Worm (Caenorhabditis elegans) whole organism, L4 larva: ENCODE measurements around the gene F56C4.2.

ENCODE experiments used
- D1046.2 ChIP-seq: fragments of 200-800 bp; sonication (Bioruptor generic); IDR thresholded peaks from 2 replicates; pipeline ENCODE4 v1.3.6; 2022; ENCODE audit warnings: missing genetic modification characterization, missing compliant biosample characterization
- F26F4.8 ChIP-seq: fragments of 200-800 bp; sonication (Bioruptor generic); conservative IDR thresholded peaks from 2 replicates; pipeline ENCODE4 v1.3.6; 2022; ENCODE audit warnings: missing genetic modification characterization, missing compliant biosample characterization
- F44E2.7 ChIP-seq: fragments of 200-800 bp; sonication (Bioruptor generic); IDR thresholded peaks from 2 replicates; pipeline ENCODE4 v2.1.2; 2022; ENCODE audit warnings: missing genetic modification characterization, missing compliant biosample characterization
- T20F7.1 ChIP-seq: fragments of 200-800 bp; sonication (Bioruptor generic); optimal IDR thresholded peaks from 2 replicates; lab custom pipeline; 2018; ENCODE audit warnings: mild to moderate bottlenecking, missing genetic modification characterization, missing compliant biosample characterization
- T26A8.4 ChIP-seq: fragments of 200-800 bp; sonication (Bioruptor generic); IDR thresholded peaks from 2 replicates; pipeline ENCODE4 v1.3.6; 2022; ENCODE audit warnings: missing genetic modification characterization, missing compliant biosample characterization
- Y5F2A.4 ChIP-seq: fragments of 200-800 bp; sonication (Bioruptor generic); optimal IDR thresholded peaks from 2 replicates; lab custom pipeline; 2018; ENCODE audit warnings: mild to moderate bottlenecking, missing genetic modification characterization, missing compliant biosample characterization
- Y75B8A.6 ChIP-seq: fragments of 200-800 bp; sonication (Bioruptor generic); IDR thresholded peaks from 2 replicates; pipeline ENCODE4 v1.3.6; 2022; ENCODE audit warnings: missing genetic modification reagents, missing genetic modification characterization, missing compliant biosample characterization
- aha-1 ChIP-seq: fragments of 150-350 bp; peaks from one replicate; lab custom pipeline; 2014; ENCODE audit warnings: missing biosample characterization, missing genetic modification characterization
- aly-2 ChIP-seq: sonication (generic microtip); optimal IDR thresholded peaks from 2 replicates; lab custom pipeline; 2018; ENCODE audit warnings: missing biosample characterization, missing genetic modification characterization
- ama-1 ChIP-seq: fragments of 150-350 bp; optimal IDR thresholded peaks from 2 replicates; lab custom pipeline; 2014; ENCODE audit warnings: inconsistent platforms, mixed read lengths
- attf-4 ChIP-seq: sonication (generic microtip); optimal IDR thresholded peaks from 3 replicates; lab custom pipeline; 2017; ENCODE audit warnings: missing biosample characterization, missing genetic modification characterization
- ceh-28 ChIP-seq: fragments of 150-350 bp; optimal IDR thresholded peaks from 2 replicates; lab custom pipeline; 2014; ENCODE audit warnings: missing biosample characterization, missing genetic modification reagents, missing genetic modification characterization
- ceh-32 ChIP-seq: sonication (generic microtip); optimal IDR thresholded peaks from 2 replicates; lab custom pipeline; 2016; ENCODE audit warnings: mild to moderate bottlenecking, missing genetic modification characterization, missing compliant biosample characterization; ENCODE audit not compliant: poor library complexity
- ceh-44 ChIP-seq: fragments of 200-800 bp; sonication (Bioruptor generic); IDR thresholded peaks from 2 replicates; pipeline ENCODE4 v1.3.6; 2022; ENCODE audit warnings: missing genetic modification reagents, missing genetic modification characterization, missing compliant biosample characterization
- ceh-62 ChIP-seq: sonication (generic microtip); optimal IDR thresholded peaks from 2 replicates; lab custom pipeline; 2017; ENCODE audit warnings: missing biosample characterization, missing genetic modification characterization
- ces-1 ChIP-seq: fragments of 150-350 bp; sonication (generic microtip); optimal IDR thresholded peaks from 4 replicates; lab custom pipeline; 2014; ENCODE audit warnings: missing biosample characterization, missing genetic modification reagents, missing genetic modification characterization
- cey-2 ChIP-seq: sonication (generic microtip); optimal IDR thresholded peaks from 3 replicates; lab custom pipeline; 2017; ENCODE audit warnings: missing genetic modification characterization, mild to moderate bottlenecking, missing compliant biosample characterization, antibody characterized with exemption, borderline replicate concordance; ENCODE audit not compliant: insufficient read depth
- daf-8 ChIP-seq: fragments of 200-800 bp; sonication (Bioruptor generic); IDR thresholded peaks from 2 replicates; pipeline ENCODE4 v1.3.6; 2022; ENCODE audit warnings: missing genetic modification characterization, missing compliant biosample characterization
- dmd-6 ChIP-seq: fragments of 200-800 bp; sonication (Bioruptor generic); IDR thresholded peaks from 2 replicates; pipeline ENCODE4 v1.3.6; 2022; ENCODE audit warnings: missing genetic modification reagents, missing genetic modification characterization, missing compliant biosample characterization
- egl-43 ChIP-seq: fragments of 200-800 bp; sonication (Bioruptor generic); IDR thresholded peaks from 2 replicates; pipeline ENCODE4 v1.3.6; 2022; ENCODE audit warnings: missing genetic modification reagents, missing genetic modification characterization, missing compliant biosample characterization
- hif-1 ChIP-seq, 2 experiments: sonication (generic microtip); optimal IDR thresholded peaks; 2 replicates each; lab custom pipeline; 2016 to 2017; ENCODE audit warnings: missing compliant biosample characterization in 2 of 2, missing genetic modification characterization in 2 of 2, missing genetic modification reagents in 2 of 2, missing genotype in 2 of 2, mild to moderate bottlenecking in 1 of 2
- hlh-30 ChIP-seq: sonication (generic microtip); optimal IDR thresholded peaks from 2 replicates; lab custom pipeline; 2017; ENCODE audit warnings: antibody characterized with exemption, mild to moderate bottlenecking, missing genetic modification characterization, missing compliant biosample characterization; ENCODE audit not compliant: insufficient read depth
- hmg-1.1 ChIP-seq: fragments of 200-800 bp; sonication (Bioruptor generic); IDR thresholded peaks from 2 replicates; pipeline ENCODE4 v1.3.6; 2022; ENCODE audit warnings: missing genetic modification reagents, missing genetic modification characterization, missing compliant biosample characterization
- lin-1 ChIP-seq: fragments of 200-800 bp; sonication (Bioruptor generic); IDR thresholded peaks from 2 replicates; pipeline ENCODE4 v1.3.6; 2022; ENCODE audit warnings: missing genetic modification reagents, missing genetic modification characterization, missing compliant biosample characterization
- lin-13 ChIP-seq: fragments of 150-350 bp; optimal IDR thresholded peaks from 2 replicates; lab custom pipeline; 2014; ENCODE audit warnings: missing biosample characterization, missing genetic modification reagents, missing genetic modification characterization
- lin-29 ChIP-seq: fragments of 200-800 bp; sonication (Bioruptor generic); IDR thresholded peaks from 2 replicates; pipeline ENCODE4 v1.3.6; 2022; ENCODE audit warnings: missing genetic modification reagents, missing genetic modification characterization, missing compliant biosample characterization
- lir-3 ChIP-seq: sonication (generic microtip); optimal IDR thresholded peaks from 2 replicates; lab custom pipeline; 2016; ENCODE audit warnings: mild to moderate bottlenecking, missing genetic modification characterization, missing compliant biosample characterization
- madf-5 ChIP-seq, 2 experiments: fragments of 200-800 bp; sonication (Bioruptor generic); IDR thresholded peaks; 2 replicates each; pipeline ENCODE4 v1.3.6; 2022; ENCODE audit warnings: missing compliant biosample characterization in 2 of 2, missing genetic modification characterization in 2 of 2
- madf-9 ChIP-seq: fragments of 200-800 bp; sonication (Bioruptor generic); conservative IDR thresholded peaks from 2 replicates; pipeline ENCODE4 v1.3.6; 2022; ENCODE audit warnings: missing genetic modification reagents, missing genetic modification characterization, missing compliant biosample characterization
- mdt-29 ChIP-seq: fragments of 200-800 bp; sonication (Bioruptor generic); IDR thresholded peaks from 2 replicates; pipeline ENCODE4 v1.3.6; 2022; ENCODE audit warnings: missing genetic modification reagents, missing genetic modification characterization, missing compliant biosample characterization
- mxl-2 ChIP-seq: fragments of 200-800 bp; sonication (Bioruptor generic); conservative IDR thresholded peaks from 2 replicates; pipeline ENCODE4 v1.3.6; 2022; ENCODE audit warnings: missing genetic modification reagents, missing genetic modification characterization, missing compliant biosample characterization
- nhr-102 ChIP-seq: sonication (generic microtip); optimal IDR thresholded peaks from 2 replicates; lab custom pipeline; 2016; ENCODE audit warnings: mild to moderate bottlenecking, missing genetic modification characterization, moderate library complexity, missing compliant biosample characterization
- nhr-11 ChIP-seq: fragments of 150-350 bp; optimal IDR thresholded peaks from 2 replicates; lab custom pipeline; 2014; ENCODE audit warnings: missing biosample characterization, missing genetic modification characterization
- nhr-28 ChIP-seq: fragments of 150-350 bp; optimal IDR thresholded peaks from 2 replicates; lab custom pipeline; 2014; ENCODE audit warnings: missing biosample characterization, missing genetic modification characterization
- nhr-42 ChIP-seq: fragments of 200-800 bp; sonication (Bioruptor generic); IDR thresholded peaks from 2 replicates; pipeline ENCODE4 v1.3.6; 2022; ENCODE audit warnings: missing genetic modification characterization, missing compliant biosample characterization
- nhr-48 ChIP-seq: sonication (generic microtip); optimal IDR thresholded peaks from 2 replicates; lab custom pipeline; 2016; ENCODE audit warnings: mild to moderate bottlenecking, missing genetic modification characterization, missing compliant biosample characterization
- nhr-6 ChIP-seq: fragments of 150-350 bp; optimal IDR thresholded peaks from 2 replicates; lab custom pipeline; 2014; ENCODE audit warnings: missing biosample characterization, missing genetic modification characterization
- nhr-77 ChIP-seq: fragments of 150-350 bp; optimal IDR thresholded peaks from 2 replicates; lab custom pipeline; 2014; ENCODE audit warnings: missing biosample characterization, missing genetic modification characterization
- php-3 ChIP-seq: fragments of 200-800 bp; sonication (Bioruptor generic); IDR thresholded peaks from 2 replicates; pipeline ENCODE4 v1.3.6; 2022; ENCODE audit warnings: missing genetic modification reagents, missing genetic modification characterization, missing compliant biosample characterization
- sdz-12 ChIP-seq: fragments of 200-800 bp; sonication (Bioruptor generic); optimal IDR thresholded peaks from 2 replicates; lab custom pipeline; 2018; ENCODE audit warnings: mild to moderate bottlenecking, missing genetic modification characterization, missing compliant biosample characterization
- set-16 ChIP-seq: fragments of 200-800 bp; sonication (Bioruptor generic); IDR thresholded peaks from 2 replicates; pipeline ENCODE4 v1.3.6; 2022; ENCODE audit warnings: missing genetic modification reagents, missing genetic modification characterization, missing compliant biosample characterization
- snpc-1.2 ChIP-seq: fragments of 200-800 bp; sonication (Bioruptor generic); IDR thresholded peaks from 2 replicates; pipeline ENCODE4 v1.3.6; 2022; ENCODE audit warnings: missing genetic modification reagents, missing genetic modification characterization, missing compliant biosample characterization
- zfp-2 ChIP-seq: sonication (generic microtip); optimal IDR thresholded peaks from 2 replicates; lab custom pipeline; 2016; ENCODE audit warnings: mild to moderate bottlenecking, missing genetic modification characterization, missing compliant biosample characterization
- zip-11 ChIP-seq: fragments of 200-800 bp; sonication (Bioruptor generic); IDR thresholded peaks from 2 replicates; pipeline ENCODE4 v1.3.6; 2022; ENCODE audit warnings: missing genetic modification characterization, missing compliant biosample characterization

F56C4.2 gene

DNA sequence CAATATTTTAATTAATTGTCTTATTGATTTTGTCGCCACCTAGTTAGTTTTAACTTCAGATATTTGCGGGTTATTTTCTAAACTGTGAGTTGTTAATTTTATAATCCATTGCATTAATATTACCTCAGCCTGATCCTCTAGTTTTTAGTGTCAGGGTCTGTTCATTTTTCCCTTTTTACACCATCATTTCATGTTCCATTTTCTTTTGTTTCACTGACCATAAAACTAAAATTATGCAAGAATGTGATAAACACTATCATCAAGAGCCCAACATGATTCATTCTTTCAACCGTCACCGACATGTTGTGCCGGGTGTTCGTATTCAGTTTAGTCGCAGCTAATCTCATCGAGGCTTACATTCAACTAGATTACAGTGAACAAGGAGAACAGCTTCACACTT, at the start of gene F56C4.2:
Gene F56C4.2 (plus strand): TSS at position 301 of the 400 bp plus-strand sequence.
- TF ChIP-seq aha-1 (tag; lab: Kevin White, UChicago) (peak; percentile 65), D1046.2 (GFP tag; lab: Robert Waterston, UW) (no peak), nhr-77 (tag; lab: Kevin White, UChicago) (no peak), snpc-1.2 (GFP tag; lab: Robert Waterston, UW) (no peak), ceh-62 (tag; lab: Kevin White, UChicago) (no peak)

DNA sequence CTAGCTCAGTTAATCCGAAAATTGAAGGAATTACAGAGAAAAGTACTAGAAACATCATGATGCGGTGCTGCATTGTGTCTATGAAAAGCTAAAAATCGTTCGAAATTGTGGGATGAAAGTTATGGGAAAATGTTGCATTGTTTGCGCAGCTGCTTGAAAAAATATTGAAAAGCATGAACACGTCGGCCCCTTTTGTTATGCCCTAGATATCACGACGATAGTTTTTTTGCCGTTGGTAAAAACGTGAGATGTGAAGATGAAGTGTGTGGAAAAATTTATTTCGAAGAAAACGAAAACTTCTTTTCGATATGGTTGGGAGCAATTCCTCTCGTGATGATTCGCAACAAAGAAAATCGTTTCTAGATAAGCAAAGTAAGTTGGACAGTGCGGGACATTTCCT, 48.4 kb upstream of the F56C4.2 start, which contains the start of the genes C43F9.5 and nkb-2:
Gene C43F9.5 (minus strand): TSS at position 101 of the 400 bp plus-strand sequence.
Gene nkb-2 (plus strand): TSS at position 277 of the 400 bp plus-strand sequence.
- no peak for TF ChIP-seq nhr-42 (GFP tag; lab: Robert Waterston, UW)
- no peak for TF ChIP-seq attf-4 (tag; lab: Kevin White, UChicago)
- no peak for TF ChIP-seq Y75B8A.6
- no peak for TF ChIP-seq ceh-28
- TF ChIP-seq nhr-48 (tag; lab: Kevin White, UChicago), result no peak
- TF ChIP-seq nhr-11 (tag; lab: Kevin White, UChicago), result no peak
- TF ChIP-seq sdz-12, result no peak
- TF ChIP-seq T20F7.1 (GFP tag; lab: Kevin White, UChicago), result no peak
- no peak for TF ChIP-seq hlh-30

DNA sequence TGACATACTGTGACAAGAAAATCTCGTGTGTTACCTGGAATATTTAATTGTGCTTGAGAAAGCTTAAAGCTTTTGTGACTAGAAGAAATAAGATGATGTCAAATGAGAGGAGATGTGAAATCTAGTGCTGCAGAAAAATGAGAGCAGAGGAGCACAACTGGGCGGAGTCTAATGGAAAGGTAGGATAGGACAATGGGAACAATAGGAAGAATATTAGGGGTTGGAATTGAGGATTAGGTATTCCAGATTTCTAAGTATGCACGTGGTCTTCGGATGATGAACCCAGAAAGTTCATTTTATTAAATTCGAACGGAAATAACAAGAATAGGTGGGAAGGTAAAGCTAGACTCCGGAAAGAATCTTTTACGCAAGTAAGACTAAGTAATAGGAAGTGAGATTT, 45.5 kb upstream of the F56C4.2 start, which contains the start of gene C43F9.7:
Gene C43F9.7 (minus strand): TSS at position 101 of the 400 bp plus-strand sequence.
- TF ChIP-seq nhr-102 (tag; lab: Kevin White, UChicago) (no peak), attf-4 (tag; lab: Kevin White, UChicago) (no peak), D1046.2 (GFP tag; lab: Robert Waterston, UW) (no peak), hif-1 (tag; optimal IDR thresholded peaks at IDR 0.05; lab: Kevin White, UChicago) (no peak), mdt-29 (GFP tag; lab: Robert Waterston, UW) (no peak), hmg-1.1 (GFP tag; lab: Robert Waterston, UW) (no peak), daf-8 (GFP tag; lab: Robert Waterston, UW) (no peak), F44E2.7 (GFP tag; lab: Robert Waterston, UW) (no peak), ama-1 (lab: Kevin White, UChicago) (no peak), egl-43 (GFP tag; lab: Robert Waterston, UW) (no peak), dmd-6 (GFP tag; lab: Robert Waterston, UW) (no peak), lin-29 (GFP tag; lab: Robert Waterston, UW) (no peak), lir-3 (tag; lab: Kevin White, UChicago) (no peak), php-3 (no peak), nhr-11 (tag; lab: Kevin White, UChicago) (no peak), ceh-44 (no peak), lin-1 (GFP tag; lab: Robert Waterston, UW) (no peak), ces-1 (GFP tag; lab: Kevin White, UChicago) (no peak), aha-1 (tag; lab: Kevin White, UChicago) (no peak), F26F4.8 (GFP tag; lab: Robert Waterston, UW) (no peak)
- TF ChIP-seq, all 104 proteins: peak for 0

DNA sequence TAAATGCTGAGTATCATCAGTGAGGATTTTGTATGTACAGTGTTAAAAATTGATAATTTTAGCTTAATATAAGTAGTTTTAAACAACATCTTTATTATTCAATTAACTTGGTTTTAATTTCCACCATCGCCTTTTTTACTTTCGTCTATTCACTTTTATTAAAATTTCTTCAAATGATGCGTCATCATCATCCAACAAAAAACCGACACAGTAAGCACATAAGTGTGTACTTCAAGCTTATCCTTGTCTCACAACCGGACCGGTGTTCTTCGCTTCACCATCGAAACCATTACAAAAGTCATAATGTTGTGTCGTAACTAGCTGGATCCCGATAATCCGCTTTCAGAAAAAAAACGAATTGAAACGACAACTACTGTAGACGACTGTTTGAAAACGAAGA, 42.6 kb upstream of the F56C4.2 start, which contains the start of gene C43F9.11:
Gene C43F9.11 (plus strand): TSS at position 301 of the 400 bp plus-strand sequence.
- TF ChIP-seq zfp-2 (tag; lab: Kevin White, UChicago), result no peak
- no peak for TF ChIP-seq lin-29 (GFP tag; lab: Robert Waterston, UW)
- no peak for TF ChIP-seq php-3
- no peak for TF ChIP-seq lin-13 (GFP tag; lab: Kevin White, UChicago)
- no peak for TF ChIP-seq T26A8.4 (GFP tag; lab: Robert Waterston, UW)
- TF ChIP-seq madf-5 (GFP tag; IDR thresholded peaks at IDR 0.05; lab: Robert Waterston, UW), result no peak
- TF ChIP-seq madf-9 (GFP tag; lab: Robert Waterston, UW), result no peak
- TF ChIP-seq zip-11 (GFP tag; lab: Robert Waterston, UW), result no peak
- TF ChIP-seq ceh-32, result no peak
- TF ChIP-seq mxl-2, result no peak
- TF ChIP-seq aly-2 (tag; lab: Kevin White, UChicago), result no peak
- TF ChIP-seq Y5F2A.4 (GFP tag; lab: Kevin White, UChicago), result no peak
- TF ChIP-seq nhr-6 (tag; lab: Kevin White, UChicago), result no peak
- no peak for TF ChIP-seq Y75B8A.6
- no peak for TF ChIP-seq cey-2 (tag; lab: Kevin White, UChicago)
- TF ChIP-seq ceh-62 (tag; lab: Kevin White, UChicago), result no peak
- no peak for TF ChIP-seq set-16 (GFP tag; lab: Robert Waterston, UW)
- no peak for TF ChIP-seq ama-1 (lab: Kevin White, UChicago)
- TF ChIP-seq nhr-28, result no peak
